Fruit fly (Drosophila melanogaster): Measurements from ENCODE around the gene pst.

DNA sequence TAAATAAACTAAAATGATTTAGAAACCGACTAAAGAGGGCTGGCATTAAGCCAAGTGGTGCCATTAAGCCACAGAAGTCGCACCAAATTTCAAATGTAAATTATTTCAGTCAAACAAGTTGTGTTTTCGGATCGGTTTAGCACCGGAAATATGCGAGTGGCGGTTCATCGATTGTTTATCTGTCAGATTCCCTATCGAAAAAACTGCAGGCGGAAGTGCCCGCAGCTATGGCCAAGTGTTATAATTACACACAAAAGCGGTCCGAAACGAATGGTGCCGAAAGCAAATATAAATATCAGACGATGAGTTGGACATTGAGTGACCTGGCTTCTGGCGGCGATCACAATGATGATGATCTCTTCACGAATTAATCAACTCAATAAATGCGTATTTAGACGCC is 29.9 kb upstream of the pst start:
- TF ChIP-seq EcR (GFP tag; optimal IDR thresholded peaks at IDR 0.05) (no peak), CG8478 (optimal IDR thresholded peaks at IDR 0.05) (no peak), usp (GFP tag; optimal IDR thresholded peaks at IDR 0.05) (no peak)

Measured in whole organism.